Fruit fly (Drosophila melanogaster): ENCODE data around the gene capt.

The capt gene

dm6 chr2L:1143286-1143685, 14.8 kb downstream of the capt start:
- TF ChIP-seq Vsx2 (GFP tag; optimal IDR thresholded peaks at IDR 0.05; ENCODE audit: partially characterized antibody) (no peak), ey (GFP tag; optimal IDR thresholded peaks at IDR 0.05) (no peak), Jra (GFP tag; optimal IDR thresholded peaks at IDR 0.05) (no peak), Dif (GFP tag; optimal IDR thresholded peaks at IDR 0.05; ENCODE audit: partially characterized antibody) (no peak), lola (GFP tag; optimal IDR thresholded peaks at IDR 0.05) (no peak), rgr (GFP tag; optimal IDR thresholded peaks at IDR 0.05) (no peak), sage (GFP tag; optimal IDR thresholded peaks at IDR 0.05) (no peak), OdsH (GFP tag; optimal IDR thresholded peaks at IDR 0.05) (no peak), h (GFP tag; optimal IDR thresholded peaks at IDR 0.05) (no peak), HLH106 (tag; optimal IDR thresholded peaks at IDR 0.05) (no peak)

dm6 chr2L:1142730-1143281, 15.3 kb downstream of the capt start, which contains the start of gene MFS3:
MFS3 (plus strand) TSS chr2L:1143201.
- TF ChIP-seq pan (optimal IDR thresholded peaks at IDR 0.05) (no peak), Sp1 (GFP tag; optimal IDR thresholded peaks at IDR 0.05) (peak; percentile 35), Hnf4 (GFP tag; optimal IDR thresholded peaks at IDR 0.05) (peak; percentile 35), Myc (optimal IDR thresholded peaks at IDR 0.05) (peak; percentile 40), CG9705 (GFP tag; optimal IDR thresholded peaks at IDR 0.05) (peak; percentile 27), CrebA (GFP tag; optimal IDR thresholded peaks at IDR 0.05; ENCODE audit: borderline replicate concordance) (no peak), dl (GFP tag; optimal IDR thresholded peaks at IDR 0.05; ENCODE audit: insufficient read depth in 1 of 2, partially characterized antibody in 2 of 2) (no peak), sage (GFP tag; optimal IDR thresholded peaks at IDR 0.05) (no peak), woc (GFP tag; optimal IDR thresholded peaks at IDR 0.05) (no peak), jim (GFP tag; optimal IDR thresholded peaks at IDR 0.05) (peak; percentile 79), h (GFP tag; optimal IDR thresholded peaks at IDR 0.05) (peak; percentile 42), Hr83 (GFP tag; optimal IDR thresholded peaks at IDR 0.05; ENCODE audit: poor library complexity, severe bottlenecking) (no peak), Dfd (GFP tag; optimal IDR thresholded peaks at IDR 0.05) (no peak), Vsx2 (GFP tag; optimal IDR thresholded peaks at IDR 0.05; ENCODE audit: partially characterized antibody) (peak; percentile 70), fru (GFP tag; optimal IDR thresholded peaks at IDR 0.05) (peak; percentile 29), GATAd (GFP tag; optimal IDR thresholded peaks at IDR 0.05) (no peak), tai (GFP tag; optimal IDR thresholded peaks at IDR 0.05) (no peak), Abd-B (GFP tag; optimal IDR thresholded peaks at IDR 0.05) (no peak), HLH106 (tag; optimal IDR thresholded peaks at IDR 0.05) (no peak), Mio (GFP tag; optimal IDR thresholded peaks at IDR 0.05) (no peak), usp (GFP tag; optimal IDR thresholded peaks at IDR 0.05) (no peak), lola (GFP tag; optimal IDR thresholded peaks at IDR 0.05) (no peak), Jra (GFP tag; optimal IDR thresholded peaks at IDR 0.05) (peak; percentile 15), brk (GFP tag; optimal IDR thresholded peaks at IDR 0.05) (peak; percentile 35), dmrt93B (GFP tag; optimal IDR thresholded peaks at IDR 0.05) (no peak), Dif (GFP tag; optimal IDR thresholded peaks at IDR 0.05; ENCODE audit: partially characterized antibody) (peak; percentile 7), rgr (GFP tag; optimal IDR thresholded peaks at IDR 0.05) (peak; percentile 20), dsf (GFP tag; optimal IDR thresholded peaks at IDR 0.05; ENCODE audit: borderline replicate concordance) (no peak), br (GFP tag; optimal IDR thresholded peaks at IDR 0.05) (peak; percentile 47), foxo (GFP tag; optimal IDR thresholded peaks at IDR 0.05) (peak in 1 of 2 experiments; percentile 36), ey (GFP tag; optimal IDR thresholded peaks at IDR 0.05) (no peak), Rel (GFP tag; optimal IDR thresholded peaks at IDR 0.05) (peak; percentile 44), Rel (tag; optimal IDR thresholded peaks at IDR 0.05) (peak; percentile 32), OdsH (GFP tag; optimal IDR thresholded peaks at IDR 0.05) (no peak), psq (GFP tag; optimal IDR thresholded peaks at IDR 0.05) (peak; percentile 22), sv (GFP tag; optimal IDR thresholded peaks at IDR 0.05) (no peak)

dm6 chr2L:1136993-1137392, 21.1 kb downstream of the capt start:
- TF ChIP-seq woc (GFP tag; optimal IDR thresholded peaks at IDR 0.05) (no peak), dmrt93B (GFP tag; optimal IDR thresholded peaks at IDR 0.05) (no peak), Abd-B (GFP tag; optimal IDR thresholded peaks at IDR 0.05) (no peak), rgr (GFP tag; optimal IDR thresholded peaks at IDR 0.05) (no peak), Mio (GFP tag; optimal IDR thresholded peaks at IDR 0.05) (no peak), lola (GFP tag; optimal IDR thresholded peaks at IDR 0.05) (no peak), Vsx2 (GFP tag; optimal IDR thresholded peaks at IDR 0.05; ENCODE audit: partially characterized antibody) (no peak), CG9705 (GFP tag; optimal IDR thresholded peaks at IDR 0.05) (no peak), ey (GFP tag; optimal IDR thresholded peaks at IDR 0.05) (no peak), Jra (GFP tag; optimal IDR thresholded peaks at IDR 0.05) (no peak)
